Worm (Caenorhabditis elegans): ENCODE results near the gene cdh-9.
A peak's percentile ranks its signal among the peaks of the same experiment; 100 is the strongest.

The cdh-9 gene

ce11 chrX:16590803-16591202 is 4.2 kb upstream of the cdh-9 start (continued):
- TF ChIP-seq lin-13 (GFP tag; optimal IDR thresholded peaks at IDR 0.05): no peak
- TF ChIP-seq lsy-2 (tag; optimal IDR thresholded peaks at IDR 0.05): peak; percentile 33 to 61
- no peak for TF ChIP-seq ces-1 (GFP tag; optimal IDR thresholded peaks at IDR 0.05)
- peak; percentile 26 to 72 for TF ChIP-seq lin-35 (GFP tag; optimal IDR thresholded peaks at IDR 0.05)
- TF ChIP-seq C04F5.9 (tag; optimal IDR thresholded peaks at IDR 0.05): no peak
- TF ChIP-seq nhr-20 (tag; optimal IDR thresholded peaks at IDR 0.05): peak; percentile 78
- TF ChIP-seq hlh-4 (tag; optimal IDR thresholded peaks at IDR 0.05): no peak
- peak; percentile 26 for TF ChIP-seq blmp-1 (tag; optimal IDR thresholded peaks at IDR 0.05)
- no peak for TF ChIP-seq F16B12.6 (tag; optimal IDR thresholded peaks at IDR 0.05)
- TF ChIP-seq sup-37 (GFP tag; optimal IDR thresholded peaks at IDR 0.05): no peak
- peak; percentile 63 for TF ChIP-seq nhr-85 (tag)
- TF ChIP-seq fkh-4 (tag; optimal IDR thresholded peaks at IDR 0.05; ENCODE audit: borderline replicate concordance): no peak
- TF ChIP-seq ztf-11 (tag; optimal IDR thresholded peaks at IDR 0.05): peak in 1 of 2 experiments; percentile 19
- no peak for TF ChIP-seq unc-62 (GFP tag; optimal IDR thresholded peaks at IDR 0.05)
- peak in 1 of 6 experiments; percentile 70 for TF ChIP-seq elt-3 (tag; optimal IDR thresholded peaks at IDR 0.05)
- peak; percentile 52 for TF ChIP-seq irx-1 (tag; optimal IDR thresholded peaks at IDR 0.05)
- TF ChIP-seq isw-1 (GFP tag; IDR thresholded peaks at IDR 0.05): no peak
- peak; percentile 17 for TF ChIP-seq aly-2 (tag; optimal IDR thresholded peaks at IDR 0.05)
- no peak for TF ChIP-seq nhr-11 (tag; optimal IDR thresholded peaks at IDR 0.05)
- no peak for TF ChIP-seq nhr-28 (tag; optimal IDR thresholded peaks at IDR 0.05)
- TF ChIP-seq zag-1 (tag; optimal IDR thresholded peaks at IDR 0.05): no peak
- TF ChIP-seq dpl-1 (GFP tag; optimal IDR thresholded peaks at IDR 0.05): peak in 2 of 3 experiments; percentile 7 to 21
- TF ChIP-seq nhr-84 (tag; optimal IDR thresholded peaks at IDR 0.05): no peak
- TF ChIP-seq lir-3 (tag; optimal IDR thresholded peaks at IDR 0.05; ENCODE audit: poor library complexity): peak; percentile 63
- peak; percentile 28 for TF ChIP-seq unc-86 (tag; optimal IDR thresholded peaks at IDR 0.05)
- TF ChIP-seq tbx-2 (tag; optimal IDR thresholded peaks at IDR 0.05): peak; percentile 64
- TF ChIP-seq efl-3 (GFP tag; optimal IDR thresholded peaks at IDR 0.05): no peak
- TF ChIP-seq mab-9 (GFP tag; IDR thresholded peaks at IDR 0.05): no peak
- TF ChIP-seq ceh-88 (GFP tag; IDR thresholded peaks at IDR 0.05): peak; percentile 56; the same call in 1 of the 2 replicates
- TF ChIP-seq grh-1 (GFP tag; IDR thresholded peaks at IDR 0.05): peak; percentile 66

ce11 chrX:16591533-16591932 is 3.5 kb upstream of the cdh-9 start:
- TF ChIP-seq efl-1 (optimal IDR thresholded peaks at IDR 0.05) (no peak), efl-1 (GFP tag; optimal IDR thresholded peaks at IDR 0.05 in 1 of 2) (peak in 1 of 2 experiments; percentile 87), dpl-1 (GFP tag; optimal IDR thresholded peaks at IDR 0.05) (no peak)

- no peak for TF ChIP-seq fkh-10 (GFP tag; optimal IDR thresholded peaks at IDR 0.05)
- peak; percentile 59 for TF ChIP-seq ceh-8 (GFP tag; optimal IDR thresholded peaks at IDR 0.05)
- TF ChIP-seq dsc-1 (tag; optimal IDR thresholded peaks at IDR 0.05): peak; percentile 37
- TF ChIP-seq fkh-8 (tag; optimal IDR thresholded peaks at IDR 0.05): peak; percentile 2
- TF ChIP-seq pax-3 (tag; optimal IDR thresholded peaks at IDR 0.05): no peak
- TF ChIP-seq lin-14 (GFP tag; optimal IDR thresholded peaks at IDR 0.05): peak; percentile 38
Observed at ce11 chrX:16595522-16596282, 671 bp downstream of the cdh-9 start.

- TF ChIP-seq nhr-12 (tag; optimal IDR thresholded peaks at IDR 0.05): no peak
- no peak for TF ChIP-seq C16A3.4 (tag; optimal IDR thresholded peaks at IDR 0.05)
- TF ChIP-seq nhr-20 (tag; optimal IDR thresholded peaks at IDR 0.05): no peak
- TF ChIP-seq vab-15 (tag; optimal IDR thresholded peaks at IDR 0.05): no peak
- no peak for TF ChIP-seq sox-4 (tag; optimal IDR thresholded peaks at IDR 0.05)
- no peak for TF ChIP-seq C04F5.9 (tag; optimal IDR thresholded peaks at IDR 0.05)
- TF ChIP-seq ceh-63 (GFP tag; optimal IDR thresholded peaks at IDR 0.05): no peak
- TF ChIP-seq grh-1 (GFP tag; IDR thresholded peaks at IDR 0.05): no peak
- no peak for TF ChIP-seq pax-3 (tag; optimal IDR thresholded peaks at IDR 0.05)
- TF ChIP-seq ceh-90 (tag; optimal IDR thresholded peaks at IDR 0.05): no peak
- TF ChIP-seq pqm-1 (tag; optimal IDR thresholded peaks at IDR 0.05): no peak
- no peak for TF ChIP-seq alr-1 (tag; optimal IDR thresholded peaks at IDR 0.05; ENCODE audit: borderline replicate concordance)
Observed at ce11 chrX:16596972-16597371, 1.9 kb downstream of the cdh-9 start.

All from whole organism, L1 larva.